Fruit fly (Drosophila melanogaster) whole organism, embryonic: ENCODE data around the gene Mst89B.

Source experiments
- Bgb ChIP-seq: fragments of 200-800 bp; sonication (Bioruptor generic); IDR thresholded peaks from 2 replicates; pipeline ENCODE4 v1.3.6; 2022; ENCODE audit warnings: missing biosample characterization, missing genetic modification characterization; ENCODE audit not compliant: partially characterized antibody
- C15 ChIP-seq: fragments of 200-800 bp; sonication (Bioruptor generic); IDR thresholded peaks from 3 replicates; pipeline ENCODE4 v1.3.6; 2022; ENCODE audit warnings: missing biosample characterization, missing genetic modification characterization
- CG12299 ChIP-seq: fragments of 200-800 bp; sonication (Bioruptor generic); optimal IDR thresholded peaks from 2 replicates; lab custom pipeline; 2018; ENCODE audit warnings: missing biosample characterization, mild to moderate bottlenecking, missing genetic modification characterization
- CG14860 ChIP-seq: fragments of 200-800 bp; sonication (Bioruptor generic); IDR thresholded peaks from 3 replicates; pipeline ENCODE4 v1.3.6; 2022; ENCODE audit warnings: missing biosample characterization, missing genetic modification characterization; ENCODE audit not compliant: partially characterized antibody
- CG15514 ChIP-seq: fragments of 200-800 bp; sonication (Bioruptor generic); optimal IDR thresholded peaks from 3 replicates; lab custom pipeline; 2017; ENCODE audit warnings: missing biosample characterization, missing genetic modification characterization, mild to moderate bottlenecking, moderate library complexity, missing genetic modification reagents
- CG15601 ChIP-seq: fragments of 200-800 bp; sonication (Bioruptor generic); optimal IDR thresholded peaks from 3 replicates; lab custom pipeline; 2019; ENCODE audit warnings: missing biosample characterization, mild to moderate bottlenecking, missing genetic modification characterization, moderate library complexity
- CG17829 ChIP-seq: fragments of 200-800 bp; optimal IDR thresholded peaks from 2 replicates; lab custom pipeline; 2019; ENCODE audit warnings: missing biosample characterization, mild to moderate bottlenecking, missing genetic modification characterization, moderate library complexity
- CG18619 ChIP-seq: fragments of 200-800 bp; sonication (Bioruptor generic); optimal IDR thresholded peaks from 3 replicates; lab custom pipeline; 2017; ENCODE audit warnings: missing biosample characterization, mild to moderate bottlenecking, missing genetic modification characterization
- CG2116 ChIP-seq: fragments of 200-800 bp; sonication (Bioruptor generic); optimal IDR thresholded peaks from 3 replicates; lab custom pipeline; 2018; ENCODE audit warnings: missing biosample characterization, mild to moderate bottlenecking, missing genetic modification characterization
- CG3065 ChIP-seq: fragments of 200-800 bp; sonication (Bioruptor generic); optimal IDR thresholded peaks from 2 replicates; lab custom pipeline; 2016; ENCODE audit warnings: missing biosample characterization, missing genetic modification characterization
- CG31224 ChIP-seq: fragments of 200-800 bp; sonication (Bioruptor generic); IDR thresholded peaks from 2 replicates; pipeline ENCODE4 v1.3.6; 2022; ENCODE audit warnings: missing biosample characterization, missing genetic modification characterization
- CG32767 ChIP-seq: fragments of 200-800 bp; sonication (Bioruptor generic); IDR thresholded peaks from 2 replicates; pipeline ENCODE4 v1.3.6; 2022; ENCODE audit warnings: missing biosample characterization, missing genetic modification characterization
- CG3838 ChIP-seq: fragments of 200-800 bp; sonication (Bioruptor generic); optimal IDR thresholded peaks from 3 replicates; lab custom pipeline; 2016; ENCODE audit warnings: missing biosample characterization, missing genetic modification characterization
- CG4404 ChIP-seq: fragments of 200-800 bp; sonication (Bioruptor generic); IDR thresholded peaks from 2 replicates; pipeline ENCODE4 v1.3.6; 2022; ENCODE audit warnings: missing biosample characterization, missing genetic modification characterization
- CG6254 ChIP-seq: fragments of 200-800 bp; sonication (Bioruptor generic); optimal IDR thresholded peaks from 3 replicates; lab custom pipeline; 2017; ENCODE audit warnings: mild to moderate bottlenecking, missing biosample characterization, missing genetic modification reagents, missing genetic modification characterization
- CG7357 ChIP-seq: fragments of 200-800 bp; sonication (Bioruptor generic); IDR thresholded peaks from 3 replicates; pipeline ENCODE4 v1.3.6; 2022; ENCODE audit warnings: missing biosample characterization, missing genetic modification characterization
- CG7786 ChIP-seq: fragments of 200-800 bp; sonication (Bioruptor generic); optimal IDR thresholded peaks from 2 replicates; lab custom pipeline; 2016; ENCODE audit warnings: missing biosample characterization, missing genetic modification characterization
- CG8089 ChIP-seq: fragments of 200-800 bp; sonication (Bioruptor generic); optimal IDR thresholded peaks from 3 replicates; lab custom pipeline; 2016; ENCODE audit warnings: missing biosample characterization, missing genetic modification characterization
- CrebB ChIP-seq: fragments of 200-800 bp; sonication (Bioruptor generic); optimal IDR thresholded peaks from 3 replicates; lab custom pipeline; 2018; ENCODE audit warnings: missing biosample characterization, mild to moderate bottlenecking, missing genetic modification characterization
- Dfd ChIP-seq, 2 experiments: fragments of >200 bp; optimal IDR thresholded peaks; 2 replicates each; lab custom pipeline; 2017; ENCODE audit warnings: missing biosample characterization in 2 of 2, missing genetic modification characterization in 2 of 2
- ERR ChIP-seq: fragments of 200-800 bp; sonication (Bioruptor generic); optimal IDR thresholded peaks from 2 replicates; lab custom pipeline; 2016; ENCODE audit warnings: missing biosample characterization, missing genetic modification characterization
- Gsc ChIP-seq: fragments of 200-800 bp; sonication (Bioruptor generic); IDR thresholded peaks from 2 replicates; pipeline ENCODE4 v1.3.6; 2022; ENCODE audit warnings: missing biosample characterization, missing genetic modification characterization
- HLH54F ChIP-seq: fragments of 200-800 bp; sonication (Bioruptor generic); optimal IDR thresholded peaks from 3 replicates; lab custom pipeline; 2016; ENCODE audit warnings: missing biosample characterization, missing genetic modification characterization
- Jarid2 ChIP-seq: fragments of 200-800 bp; sonication (Bioruptor generic); optimal IDR thresholded peaks from 3 replicates; lab custom pipeline; 2017; ENCODE audit warnings: mild to moderate bottlenecking, missing biosample characterization, missing genetic modification reagents, missing genetic modification characterization
- NC2β ChIP-seq: fragments of 200-800 bp; sonication (Bioruptor generic); optimal IDR thresholded peaks from 2 replicates; lab custom pipeline; 2016; ENCODE audit warnings: missing biosample characterization, missing genetic modification characterization
- Nf-YC ChIP-seq: fragments of 200-800 bp; optimal IDR thresholded peaks from 3 replicates; lab custom pipeline; 2019; ENCODE audit warnings: missing biosample characterization, mild to moderate bottlenecking, missing genetic modification characterization, moderate library complexity
- Ptx1 ChIP-seq: fragments of 200-800 bp; sonication (Bioruptor generic); IDR thresholded peaks from 2 replicates; pipeline ENCODE4 v1.3.6; 2022; ENCODE audit warnings: missing biosample characterization, missing genetic modification characterization
- Sox100B ChIP-seq: fragments of 200-800 bp; sonication (Bioruptor generic); optimal IDR thresholded peaks from 3 replicates; lab custom pipeline; 2018; ENCODE audit warnings: missing biosample characterization, mild to moderate bottlenecking, missing genetic modification characterization
- Sry-β ChIP-seq: fragments of 200-800 bp; sonication (Bioruptor generic); optimal IDR thresholded peaks from 2 replicates; lab custom pipeline; 2018; ENCODE audit warnings: missing biosample characterization, mild to moderate bottlenecking, missing genetic modification characterization, moderate library complexity
- Tbp ChIP-seq: fragments of >200 bp; optimal IDR thresholded peaks from 2 replicates; lab custom pipeline; 2018; ENCODE audit warnings: missing biosample characterization, missing genetic modification characterization
- abd-A ChIP-seq: fragments of 200-800 bp; sonication (Bioruptor generic); optimal IDR thresholded peaks from 3 replicates; lab custom pipeline; 2019; ENCODE audit warnings: missing biosample characterization, mild to moderate bottlenecking, missing genetic modification characterization, moderate library complexity
- bcd ChIP-seq: fragments of 200-800 bp; sonication (Bioruptor generic); optimal IDR thresholded peaks from 2 replicates; lab custom pipeline; 2017; ENCODE audit warnings: missing biosample characterization, mild to moderate bottlenecking, missing genetic modification characterization
- cato ChIP-seq: fragments of 200-800 bp; sonication (Bioruptor generic); optimal IDR thresholded peaks from 2 replicates; lab custom pipeline; 2016; ENCODE audit warnings: missing biosample characterization, missing genetic modification characterization, borderline replicate concordance
- cg ChIP-seq: fragments of 200-800 bp; sonication (Bioruptor generic); optimal IDR thresholded peaks from 3 replicates; lab custom pipeline; 2019; ENCODE audit warnings: missing biosample characterization, mild to moderate bottlenecking, missing genetic modification characterization, moderate library complexity
- chif ChIP-seq, 2 experiments: fragments of 200-800 bp; sonication (Bioruptor generic); optimal IDR thresholded peaks; 3 replicates each; lab custom pipeline; 2016; ENCODE audit warnings: missing biosample characterization in 2 of 2, missing genetic modification characterization in 2 of 2
- dm ChIP-seq: fragments of 200-800 bp; sonication (Bioruptor generic); optimal IDR thresholded peaks from 3 replicates; lab custom pipeline; 2016; ENCODE audit warnings: missing biosample characterization, missing genetic modification characterization
- dpn ChIP-seq, 2 experiments: fragments of 200-800 bp; sonication (Bioruptor generic); optimal IDR thresholded peaks; 3 replicates each; lab custom pipeline; 2016; ENCODE audit warnings: missing biosample characterization in 2 of 2, missing genetic modification characterization in 2 of 2
- esg ChIP-seq: fragments of 200-800 bp; sonication (Bioruptor generic); conservative IDR thresholded peaks from 2 replicates; pipeline ENCODE4 v1.3.6; 2022; ENCODE audit warnings: missing biosample characterization, missing genetic modification characterization
- ftz-f1 ChIP-seq: fragments of 200-800 bp; sonication (Bioruptor generic); optimal IDR thresholded peaks from 2 replicates; lab custom pipeline; 2016; ENCODE audit warnings: missing biosample characterization, missing genetic modification characterization
- gce ChIP-seq: fragments of 200-800 bp; sonication (Bioruptor generic); IDR thresholded peaks from 3 replicates; pipeline ENCODE4 v1.3.6; 2022; ENCODE audit warnings: missing biosample characterization, missing genetic modification characterization
- her ChIP-seq: fragments of 200-800 bp; sonication (Bioruptor generic); optimal IDR thresholded peaks from 2 replicates; lab custom pipeline; 2016; ENCODE audit warnings: missing biosample characterization, missing genetic modification characterization
- hth ChIP-seq: fragments of >200 bp; optimal IDR thresholded peaks from 2 replicates; lab custom pipeline; 2017; ENCODE audit warnings: inconsistent platforms
- kni ChIP-seq: fragments of 200-800 bp; sonication (Bioruptor generic); optimal IDR thresholded peaks from 3 replicates; lab custom pipeline; 2017; ENCODE audit warnings: mild to moderate bottlenecking, missing biosample characterization, missing genetic modification reagents, missing genetic modification characterization
- lmd ChIP-seq: fragments of 200-800 bp; sonication (Bioruptor generic); IDR thresholded peaks from 2 replicates; pipeline ENCODE4 v1.3.6; 2022; ENCODE audit warnings: missing biosample characterization, missing genetic modification characterization
- pfk ChIP-seq: fragments of 200-800 bp; sonication (Bioruptor generic); optimal IDR thresholded peaks from 2 replicates; lab custom pipeline; 2018; ENCODE audit warnings: missing biosample characterization, mild to moderate bottlenecking, missing genetic modification characterization, moderate library complexity
- pnt ChIP-seq: fragments of 200-800 bp; sonication (Bioruptor generic); optimal IDR thresholded peaks from 3 replicates; lab custom pipeline; 2016; ENCODE audit warnings: missing biosample characterization, missing genetic modification characterization
- pros ChIP-seq: fragments of 200-800 bp; sonication (Bioruptor generic); optimal IDR thresholded peaks from 3 replicates; lab custom pipeline; 2019; ENCODE audit warnings: missing biosample characterization, mild to moderate bottlenecking, missing genetic modification characterization, moderate library complexity
- scrt ChIP-seq: fragments of 200-800 bp; sonication (Bioruptor generic); optimal IDR thresholded peaks from 2 replicates; lab custom pipeline; 2018; ENCODE audit warnings: missing biosample characterization, mild to moderate bottlenecking, missing genetic modification characterization, moderate library complexity
- sisA ChIP-seq: fragments of 200-800 bp; sonication (Bioruptor generic); IDR thresholded peaks from 2 replicates; pipeline ENCODE4 v1.3.6; 2022; ENCODE audit warnings: missing biosample characterization, missing genetic modification characterization
- slbo ChIP-seq: fragments of 200-800 bp; sonication (Bioruptor generic); IDR thresholded peaks from 2 replicates; pipeline ENCODE4 v1.3.6; 2022; ENCODE audit warnings: missing biosample characterization, missing genetic modification characterization
- tup ChIP-seq: fragments of 200-800 bp; sonication (Bioruptor generic); optimal IDR thresholded peaks from 2 replicates; lab custom pipeline; 2016; ENCODE audit warnings: missing biosample characterization, mild to moderate bottlenecking, missing genetic modification characterization, moderate library complexity
- vfl ChIP-seq: fragments of 200-800 bp; sonication (Bioruptor generic); optimal IDR thresholded peaks from 2 replicates; lab custom pipeline; 2016; ENCODE audit warnings: missing biosample characterization, missing genetic modification characterization
- z ChIP-seq: fragments of 200-800 bp; sonication (Bioruptor generic); IDR thresholded peaks from 3 replicates; pipeline ENCODE4 v1.3.6; 2022; ENCODE audit warnings: missing biosample characterization, missing genetic modification characterization

The Mst89B gene

dm6 chr3R:16284901-16285300 lies 18.1 kb downstream of the Mst89B start:
- no peak for TF ChIP-seq CG3065 (GFP tag; lab: Kevin White, UChicago)
- TF ChIP-seq hth (lab: Kevin White, UChicago): no peak
- TF ChIP-seq CG31224: no peak
- no peak for TF ChIP-seq CG15601 (tag; lab: Kevin White, UChicago)
- TF ChIP-seq cg: peak; percentile 90
- no peak for TF ChIP-seq tup (GFP tag; lab: Kevin White, UChicago)
- no peak for TF ChIP-seq slbo (GFP tag; lab: Robert Waterston, UW)
- TF ChIP-seq Sry-β (GFP tag; lab: Kevin White, UChicago): no peak
- TF ChIP-seq pnt (GFP tag; lab: Kevin White, UChicago): no peak
- no peak for TF ChIP-seq sisA (GFP tag; lab: Robert Waterston, UW)
- TF ChIP-seq bcd (GFP tag; lab: Kevin White, UChicago): no peak
- no peak for TF ChIP-seq Nf-YC (tag; lab: Kevin White, UChicago)
- TF ChIP-seq CG7786 (GFP tag; lab: Kevin White, UChicago): no peak
- TF ChIP-seq CG12299 (tag; lab: Kevin White, UChicago): no peak
- no peak for TF ChIP-seq Gsc
- TF ChIP-seq Sox100B (GFP tag; lab: Kevin White, UChicago): no peak
- TF ChIP-seq Ptx1 (GFP tag; lab: Robert Waterston, UW): no peak
- TF ChIP-seq CG17829 (tag; lab: Kevin White, UChicago): no peak
- no peak for TF ChIP-seq CG8089
- TF ChIP-seq cato (GFP tag; lab: Kevin White, UChicago): no peak
- no peak for TF ChIP-seq CG2116 (GFP tag; lab: Kevin White, UChicago)
- TF ChIP-seq vfl (GFP tag; lab: Kevin White, UChicago): no peak
- TF ChIP-seq kni: peak; percentile 9
- no peak for TF ChIP-seq CG32767 (GFP tag; lab: Robert Waterston, UW)
- TF ChIP-seq ftz-f1 (GFP tag; lab: Kevin White, UChicago): no peak
- TF ChIP-seq CrebB (tag; lab: Kevin White, UChicago): no peak
- TF ChIP-seq scrt (GFP tag; lab: Kevin White, UChicago): no peak
- TF ChIP-seq CG3838: no peak
- no peak for TF ChIP-seq gce
- no peak for TF ChIP-seq Tbp (GFP tag; lab: Kevin White, UChicago)
- no peak for TF ChIP-seq her
- no peak for TF ChIP-seq Bgb (GFP tag; lab: Robert Waterston, UW)
- TF ChIP-seq CG15514 (GFP tag; lab: Kevin White, UChicago): no peak
- no peak for TF ChIP-seq pfk (GFP tag; lab: Kevin White, UChicago)
- no peak for TF ChIP-seq Dfd (GFP tag; optimal IDR thresholded peaks at IDR 0.05; lab: Kevin White, UChicago)
- TF ChIP-seq C15 (GFP tag; lab: Robert Waterston, UW): no peak
- no peak for TF ChIP-seq CG6254
- TF ChIP-seq NC2β (GFP tag; lab: Kevin White, UChicago): no peak
- no peak for TF ChIP-seq ERR
- TF ChIP-seq chif (GFP tag; optimal IDR thresholded peaks at IDR 0.05; lab: Kevin White, UChicago): no peak
- TF ChIP-seq CG7357 (GFP tag; lab: Robert Waterston, UW): no peak
- no peak for TF ChIP-seq CG4404 (GFP tag; lab: Robert Waterston, UW)
- no peak for TF ChIP-seq CG18619
- peak; percentile 95 for TF ChIP-seq z (GFP tag; lab: Robert Waterston, UW)
- TF ChIP-seq pros (GFP tag; lab: Kevin White, UChicago): peak; percentile 55
- TF ChIP-seq CG14860 (GFP tag; lab: Robert Waterston, UW): no peak
- TF ChIP-seq dm: no peak
- TF ChIP-seq dpn (GFP tag; optimal IDR thresholded peaks at IDR 0.05; lab: Kevin White, UChicago): no peak
- TF ChIP-seq esg (GFP tag; lab: Robert Waterston, UW): no peak
- TF ChIP-seq HLH54F: no peak
- TF ChIP-seq lmd: no peak
- no peak for TF ChIP-seq Jarid2 (GFP tag; lab: Kevin White, UChicago)
- no peak for TF ChIP-seq abd-A (tag; lab: Kevin White, UChicago)
